Worm (Caenorhabditis elegans) whole organism, L4 larva: ENCODE measurements around the gene C31E10.6.

Experiments used
- D1046.2 ChIP-seq: fragments of 200-800 bp; sonication (Bioruptor generic); IDR thresholded peaks from 2 replicates; pipeline ENCODE4 v1.3.6; 2022; ENCODE audit warnings: missing genetic modification characterization, missing compliant biosample characterization
- F44E2.7 ChIP-seq: fragments of 200-800 bp; sonication (Bioruptor generic); IDR thresholded peaks from 2 replicates; pipeline ENCODE4 v2.1.2; 2022; ENCODE audit warnings: missing genetic modification characterization, missing compliant biosample characterization
- R02D3.7 ChIP-seq: fragments of 150-350 bp; sonication (generic microtip); optimal IDR thresholded peaks from 3 replicates; lab custom pipeline; 2014; ENCODE audit warnings: missing biosample characterization, missing genetic modification characterization
- T26A8.4 ChIP-seq: fragments of 200-800 bp; sonication (Bioruptor generic); IDR thresholded peaks from 2 replicates; pipeline ENCODE4 v1.3.6; 2022; ENCODE audit warnings: missing genetic modification characterization, missing compliant biosample characterization
- Y105C5A.15 ChIP-seq: fragments of 200-800 bp; sonication (Bioruptor generic); IDR thresholded peaks from 2 replicates; pipeline ENCODE4 v1.3.6; 2022; ENCODE audit warnings: missing genetic modification characterization, missing compliant biosample characterization
- ZK546.5 ChIP-seq, 2 experiments: sonication (generic microtip); optimal IDR thresholded peaks; 2 replicates each; lab custom pipeline; 2017; ENCODE audit warnings: missing biosample characterization in 2 of 2, missing genetic modification characterization in 2 of 2
- aha-1 ChIP-seq: fragments of 150-350 bp; peaks from one replicate; lab custom pipeline; 2014; ENCODE audit warnings: missing biosample characterization, missing genetic modification characterization
- aly-2 ChIP-seq: sonication (generic microtip); optimal IDR thresholded peaks from 2 replicates; lab custom pipeline; 2018; ENCODE audit warnings: missing biosample characterization, missing genetic modification characterization
- ama-1 ChIP-seq: fragments of 150-350 bp; optimal IDR thresholded peaks from 2 replicates; lab custom pipeline; 2014; ENCODE audit warnings: inconsistent platforms, mixed read lengths
- attf-4 ChIP-seq: sonication (generic microtip); optimal IDR thresholded peaks from 3 replicates; lab custom pipeline; 2017; ENCODE audit warnings: missing biosample characterization, missing genetic modification characterization
- ceh-20 ChIP-seq: fragments of 200-800 bp; sonication (Bioruptor generic); IDR thresholded peaks from 2 replicates; pipeline ENCODE4 v1.3.6; 2022; ENCODE audit warnings: missing genetic modification reagents, missing genetic modification characterization, missing compliant biosample characterization
- ceh-28 ChIP-seq: fragments of 150-350 bp; optimal IDR thresholded peaks from 2 replicates; lab custom pipeline; 2014; ENCODE audit warnings: missing biosample characterization, missing genetic modification reagents, missing genetic modification characterization
- ceh-32 ChIP-seq: sonication (generic microtip); optimal IDR thresholded peaks from 2 replicates; lab custom pipeline; 2016; ENCODE audit warnings: mild to moderate bottlenecking, missing genetic modification characterization, missing compliant biosample characterization; ENCODE audit not compliant: poor library complexity
- ceh-44 ChIP-seq: fragments of 200-800 bp; sonication (Bioruptor generic); IDR thresholded peaks from 2 replicates; pipeline ENCODE4 v1.3.6; 2022; ENCODE audit warnings: missing genetic modification reagents, missing genetic modification characterization, missing compliant biosample characterization
- ceh-82 ChIP-seq: sonication (generic microtip); optimal IDR thresholded peaks from 2 replicates; lab custom pipeline; 2017; ENCODE audit warnings: missing biosample characterization, missing genetic modification characterization
- ces-1 ChIP-seq: fragments of 150-350 bp; sonication (generic microtip); optimal IDR thresholded peaks from 4 replicates; lab custom pipeline; 2014; ENCODE audit warnings: missing biosample characterization, missing genetic modification reagents, missing genetic modification characterization
- daf-16 ChIP-seq, 3 experiments: sonication (generic microtip); optimal IDR thresholded peaks; 2 replicates each; lab custom pipeline; 2016 to 2017; ENCODE audit warnings: missing genetic modification characterization in 3 of 3, missing genetic modification reagents in 3 of 3, mild to moderate bottlenecking in 2 of 3, missing compliant biosample characterization in 2 of 3, missing biosample characterization in 1 of 3, moderate library complexity in 1 of 3
- daf-8 ChIP-seq: fragments of 200-800 bp; sonication (Bioruptor generic); IDR thresholded peaks from 2 replicates; pipeline ENCODE4 v1.3.6; 2022; ENCODE audit warnings: missing genetic modification characterization, missing compliant biosample characterization
- dmd-8 ChIP-seq: fragments of 200-800 bp; sonication (Bioruptor generic); IDR thresholded peaks from 2 replicates; pipeline ENCODE4 v1.3.6; 2022; ENCODE audit warnings: missing genetic modification characterization, missing compliant biosample characterization
- dpl-1 ChIP-seq: fragments of 150-350 bp; optimal IDR thresholded peaks from 2 replicates; lab custom pipeline; 2014; ENCODE audit warnings: missing biosample characterization, missing genetic modification reagents, missing genetic modification characterization
- duxl-1 ChIP-seq: sonication (generic microtip); optimal IDR thresholded peaks from 2 replicates; lab custom pipeline; 2016; ENCODE audit warnings: mild to moderate bottlenecking, missing genetic modification characterization, moderate library complexity, missing compliant biosample characterization; ENCODE audit not compliant: poor library complexity
- egl-43 ChIP-seq: fragments of 200-800 bp; sonication (Bioruptor generic); IDR thresholded peaks from 2 replicates; pipeline ENCODE4 v1.3.6; 2022; ENCODE audit warnings: missing genetic modification reagents, missing genetic modification characterization, missing compliant biosample characterization
- hif-1 ChIP-seq, 2 experiments: sonication (generic microtip); optimal IDR thresholded peaks; 2 replicates each; lab custom pipeline; 2016 to 2017; ENCODE audit warnings: missing compliant biosample characterization in 2 of 2, missing genetic modification characterization in 2 of 2, missing genetic modification reagents in 2 of 2, missing genotype in 2 of 2, mild to moderate bottlenecking in 1 of 2
- hlh-11 ChIP-seq: fragments of 200-800 bp; sonication (Bioruptor generic); optimal IDR thresholded peaks from 2 replicates; lab custom pipeline; 2018; ENCODE audit warnings: mild to moderate bottlenecking, missing genetic modification characterization, missing compliant biosample characterization
- hlh-30 ChIP-seq: sonication (generic microtip); optimal IDR thresholded peaks from 2 replicates; lab custom pipeline; 2017; ENCODE audit warnings: antibody characterized with exemption, mild to moderate bottlenecking, missing genetic modification characterization, missing compliant biosample characterization; ENCODE audit not compliant: insufficient read depth
- hmg-1.1 ChIP-seq: fragments of 200-800 bp; sonication (Bioruptor generic); IDR thresholded peaks from 2 replicates; pipeline ENCODE4 v1.3.6; 2022; ENCODE audit warnings: missing genetic modification reagents, missing genetic modification characterization, missing compliant biosample characterization
- jun-1 ChIP-seq: fragments of 150-350 bp; optimal IDR thresholded peaks from 2 replicates; lab custom pipeline; 2014; ENCODE audit warnings: missing biosample characterization, missing genetic modification reagents, missing genetic modification characterization
- lim-7 ChIP-seq: fragments of 200-800 bp; sonication (Bioruptor generic); IDR thresholded peaks from 2 replicates; pipeline ENCODE4 v1.3.6; 2022; ENCODE audit warnings: missing genetic modification characterization, missing compliant biosample characterization
- lin-13 ChIP-seq: fragments of 150-350 bp; optimal IDR thresholded peaks from 2 replicates; lab custom pipeline; 2014; ENCODE audit warnings: missing biosample characterization, missing genetic modification reagents, missing genetic modification characterization
- lin-15B ChIP-seq: fragments of 150-350 bp; sonication (generic microtip); optimal IDR thresholded peaks from 3 replicates; lab custom pipeline; 2014; ENCODE audit warnings: missing biosample characterization, missing genetic modification characterization
- lin-29 ChIP-seq: fragments of 200-800 bp; sonication (Bioruptor generic); IDR thresholded peaks from 2 replicates; pipeline ENCODE4 v1.3.6; 2022; ENCODE audit warnings: missing genetic modification reagents, missing genetic modification characterization, missing compliant biosample characterization
- lin-38 ChIP-seq: fragments of 200-800 bp; sonication (Bioruptor generic); IDR thresholded peaks from 2 replicates; pipeline ENCODE4 v1.3.6; 2022; ENCODE audit warnings: missing genetic modification reagents, missing genetic modification characterization, missing compliant biosample characterization
- lir-3 ChIP-seq: sonication (generic microtip); optimal IDR thresholded peaks from 2 replicates; lab custom pipeline; 2016; ENCODE audit warnings: mild to moderate bottlenecking, missing genetic modification characterization, missing compliant biosample characterization
- madf-9 ChIP-seq: fragments of 200-800 bp; sonication (Bioruptor generic); conservative IDR thresholded peaks from 2 replicates; pipeline ENCODE4 v1.3.6; 2022; ENCODE audit warnings: missing genetic modification reagents, missing genetic modification characterization, missing compliant biosample characterization
- mep-1 ChIP-seq: fragments of 150-350 bp; sonication (generic microtip); optimal IDR thresholded peaks from 3 replicates; lab custom pipeline; 2014; ENCODE audit warnings: missing biosample characterization, missing genetic modification characterization
- mes-2 ChIP-seq: sonication (generic microtip); optimal IDR thresholded peaks from 2 replicates; lab custom pipeline; 2016; ENCODE audit warnings: missing genotype, mild to moderate bottlenecking, missing genetic modification characterization, missing compliant biosample characterization; ENCODE audit not compliant: poor library complexity, severe bottlenecking
- mxl-2 ChIP-seq: fragments of 200-800 bp; sonication (Bioruptor generic); conservative IDR thresholded peaks from 2 replicates; pipeline ENCODE4 v1.3.6; 2022; ENCODE audit warnings: missing genetic modification reagents, missing genetic modification characterization, missing compliant biosample characterization
- nhr-11 ChIP-seq: fragments of 150-350 bp; optimal IDR thresholded peaks from 2 replicates; lab custom pipeline; 2014; ENCODE audit warnings: missing biosample characterization, missing genetic modification characterization
- nhr-111 ChIP-seq: fragments of 200-800 bp; sonication (Bioruptor generic); optimal IDR thresholded peaks from 2 replicates; lab custom pipeline; 2018; ENCODE audit warnings: mild to moderate bottlenecking, missing genetic modification characterization, missing compliant biosample characterization
- nhr-48 ChIP-seq: sonication (generic microtip); optimal IDR thresholded peaks from 2 replicates; lab custom pipeline; 2016; ENCODE audit warnings: mild to moderate bottlenecking, missing genetic modification characterization, missing compliant biosample characterization
- nhr-6 ChIP-seq: fragments of 150-350 bp; optimal IDR thresholded peaks from 2 replicates; lab custom pipeline; 2014; ENCODE audit warnings: missing biosample characterization, missing genetic modification characterization
- nhr-77 ChIP-seq: fragments of 150-350 bp; optimal IDR thresholded peaks from 2 replicates; lab custom pipeline; 2014; ENCODE audit warnings: missing biosample characterization, missing genetic modification characterization
- pqm-1 ChIP-seq: sonication (generic microtip); optimal IDR thresholded peaks from 2 replicates; lab custom pipeline; 2017; ENCODE audit warnings: missing biosample characterization, missing genetic modification characterization
- saeg-2 ChIP-seq: fragments of 200-800 bp; sonication (Bioruptor generic); IDR thresholded peaks from 2 replicates; pipeline ENCODE4 v1.3.6; 2022; ENCODE audit warnings: missing genetic modification reagents, missing genetic modification characterization, missing compliant biosample characterization
- snpc-1.2 ChIP-seq: fragments of 200-800 bp; sonication (Bioruptor generic); IDR thresholded peaks from 2 replicates; pipeline ENCODE4 v1.3.6; 2022; ENCODE audit warnings: missing genetic modification reagents, missing genetic modification characterization, missing compliant biosample characterization
- snpc-4 ChIP-seq: fragments of 150-350 bp; optimal IDR thresholded peaks from 2 replicates; lab custom pipeline; 2014; ENCODE audit warnings: missing biosample characterization, missing genetic modification characterization
- spr-1 ChIP-seq: sonication (generic microtip); optimal IDR thresholded peaks from 2 replicates; lab custom pipeline; 2016; ENCODE audit warnings: mild to moderate bottlenecking, missing genetic modification characterization, missing compliant biosample characterization
- tag-97 ChIP-seq: fragments of 200-800 bp; sonication (Bioruptor generic); IDR thresholded peaks from 2 replicates; pipeline ENCODE4 v1.3.6; 2022; ENCODE audit warnings: missing genetic modification characterization, missing compliant biosample characterization
- unc-62 ChIP-seq, 3 experiments: fragments of 150-350 bp in 1 of 3; sonication (generic microtip); optimal IDR thresholded peaks in 2 of 3; peaks in 1 of 3; 1 replicate in 1 of 3; 2 replicates in 2 of 3; lab custom pipeline; 2014 to 2017; ENCODE audit warnings: missing biosample characterization in 3 of 3, missing genetic modification characterization in 3 of 3, missing genetic modification reagents in 3 of 3, missing genotype in 1 of 3
- vab-7 ChIP-seq: fragments of 200-800 bp; sonication (Bioruptor generic); IDR thresholded peaks from 2 replicates; pipeline ENCODE4 v1.3.6; 2022; ENCODE audit warnings: missing genetic modification reagents, missing genetic modification characterization, missing compliant biosample characterization
- ztf-11 ChIP-seq: fragments of 150-350 bp; optimal IDR thresholded peaks from 2 replicates; lab custom pipeline; 2014; ENCODE audit warnings: missing biosample characterization, missing genetic modification characterization
- ztf-7 ChIP-seq: fragments of 150-350 bp; optimal IDR thresholded peaks from 2 replicates; lab custom pipeline; 2014; ENCODE audit warnings: missing biosample characterization, missing genetic modification characterization

C31E10.6 gene

ce11 chrX:14024400-14024953, 28.3 kb downstream of the C31E10.6 start (continued):
- no peak for TF ChIP-seq lin-29 (GFP tag; lab: Robert Waterston, UW)
- no peak for TF ChIP-seq ama-1 (lab: Kevin White, UChicago)
- TF ChIP-seq mxl-2 (GFP tag; lab: Robert Waterston, UW) = no peak
- no peak for TF ChIP-seq ztf-7 (tag; lab: Kevin White, UChicago)
- TF ChIP-seq hlh-30 (tag; lab: Kevin White, UChicago) = no peak
- no peak for TF ChIP-seq snpc-4
- no peak for TF ChIP-seq D1046.2
- no peak for TF ChIP-seq vab-7
- no peak for TF ChIP-seq Y105C5A.15 (GFP tag; lab: Robert Waterston, UW)
- no peak for TF ChIP-seq lim-7
- no peak for TF ChIP-seq dmd-8 (GFP tag; lab: Robert Waterston, UW)
- no peak for TF ChIP-seq spr-1 (tag; lab: Kevin White, UChicago)
- peak; percentile 4 for TF ChIP-seq aha-1
- TF ChIP-seq saeg-2 (GFP tag; lab: Robert Waterston, UW) = no peak
- TF ChIP-seq daf-16 (GFP tag; optimal IDR thresholded peaks at IDR 0.05; lab: Kevin White, UChicago) = no peak
- TF ChIP-seq daf-16 (tag; optimal IDR thresholded peaks at IDR 0.05; lab: Kevin White, UChicago) = peak; percentile 67
- no peak for TF ChIP-seq nhr-77 (tag; lab: Kevin White, UChicago)
- TF ChIP-seq tag-97 = no peak
- no peak for TF ChIP-seq lin-15B (tag; lab: Kevin White, UChicago)
- TF ChIP-seq mes-2 (tag; lab: Kevin White, UChicago) = peak; percentile 14
- TF ChIP-seq ceh-20 (GFP tag; lab: Robert Waterston, UW) = no peak
- TF ChIP-seq hmg-1.1 (GFP tag; lab: Robert Waterston, UW) = no peak
- no peak for TF ChIP-seq ztf-11 (tag; lab: Kevin White, UChicago)
- TF ChIP-seq nhr-6 (tag; lab: Kevin White, UChicago) = no peak
- TF ChIP-seq dpl-1 (GFP tag; lab: Kevin White, UChicago) = no peak
- TF ChIP-seq duxl-1 (tag; lab: Kevin White, UChicago) = no peak
- no peak for TF ChIP-seq R02D3.7 (tag; lab: Kevin White, UChicago)
- no peak for TF ChIP-seq hif-1 (tag; optimal IDR thresholded peaks at IDR 0.05; lab: Kevin White, UChicago)
- TF ChIP-seq aly-2 (tag; lab: Kevin White, UChicago) = no peak
- TF ChIP-seq lir-3 = no peak
- no peak for TF ChIP-seq ceh-28 (tag; lab: Kevin White, UChicago)
- no peak for TF ChIP-seq egl-43 (GFP tag; lab: Robert Waterston, UW)
- peak; percentile 21 for TF ChIP-seq nhr-48
- TF ChIP-seq ceh-32 (tag; lab: Kevin White, UChicago) = no peak
- TF ChIP-seq nhr-11 (tag; lab: Kevin White, UChicago) = no peak
- no peak for TF ChIP-seq lin-38
- no peak for TF ChIP-seq ces-1 (GFP tag; lab: Kevin White, UChicago)
- TF ChIP-seq ZK546.5 (tag; optimal IDR thresholded peaks at IDR 0.05; lab: Kevin White, UChicago) = no peak
- no peak for TF ChIP-seq T26A8.4 (GFP tag; lab: Robert Waterston, UW)
- no peak for TF ChIP-seq madf-9 (GFP tag; lab: Robert Waterston, UW)
- TF ChIP-seq ceh-44 (GFP tag; lab: Robert Waterston, UW) = no peak
- TF ChIP-seq hlh-11 (tag; lab: Kevin White, UChicago) = peak; percentile 46
- no peak for TF ChIP-seq ceh-82 (tag; lab: Kevin White, UChicago)
- TF ChIP-seq snpc-1.2 (GFP tag; lab: Robert Waterston, UW) = no peak
- no peak for TF ChIP-seq unc-62 (GFP tag; optimal IDR thresholded peaks at IDR 0.05 in 1 of 2; lab: Kevin White, UChicago)
- no peak for TF ChIP-seq unc-62 (tag; optimal IDR thresholded peaks at IDR 0.05; lab: Kevin White, UChicago)
- TF ChIP-seq pqm-1 (tag; lab: Kevin White, UChicago) = peak; percentile 44
- TF ChIP-seq daf-8 = no peak
- TF ChIP-seq nhr-111 = no peak
- TF ChIP-seq lin-13 = no peak
- TF ChIP-seq mep-1 (tag; lab: Kevin White, UChicago) = peak; percentile 49
- no peak for TF ChIP-seq F44E2.7
- TF ChIP-seq jun-1 = no peak
- no peak for TF ChIP-seq attf-4 (tag; lab: Kevin White, UChicago)
